Fruit fly (Drosophila melanogaster): ENCODE data around the gene CG2059.

Gene CG2059

DNA sequence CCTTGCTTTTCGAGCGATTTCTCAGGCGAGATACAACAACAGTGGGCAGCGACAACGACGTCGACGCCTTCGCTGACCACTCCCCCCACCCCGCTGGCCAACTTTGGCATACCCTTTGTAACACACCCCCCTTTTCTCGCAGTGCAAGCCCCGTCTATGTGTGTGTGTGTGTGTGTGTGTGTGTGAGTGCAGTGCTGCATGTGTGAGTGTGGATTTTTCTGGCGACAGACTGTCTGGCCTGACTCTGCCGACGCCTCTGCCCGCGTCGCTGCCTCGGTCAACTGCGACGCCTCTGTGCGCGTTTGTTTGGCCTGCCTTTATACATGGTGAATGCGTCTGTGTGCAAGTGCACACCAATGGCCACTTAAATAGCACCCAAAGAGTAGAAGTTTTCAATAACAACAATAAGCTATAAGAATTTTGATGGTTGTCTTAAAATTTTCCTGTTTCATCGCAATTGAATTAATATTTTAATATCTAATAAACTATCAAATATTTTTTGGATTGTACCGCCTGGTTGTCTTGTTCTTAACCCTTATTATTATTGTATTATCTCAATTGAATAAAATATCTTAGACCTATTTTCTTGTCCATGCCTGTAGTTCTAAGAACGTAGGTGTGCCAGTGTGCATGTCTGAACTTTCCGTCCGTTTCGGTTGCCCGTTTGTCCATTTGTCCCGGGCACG, 7.9 kb downstream of the CG2059 start:
- TF ChIP-seq CG17801 (GFP tag; optimal IDR thresholded peaks at IDR 0.05; ENCODE audit: partially characterized antibody): peak; percentile 95

DNA sequence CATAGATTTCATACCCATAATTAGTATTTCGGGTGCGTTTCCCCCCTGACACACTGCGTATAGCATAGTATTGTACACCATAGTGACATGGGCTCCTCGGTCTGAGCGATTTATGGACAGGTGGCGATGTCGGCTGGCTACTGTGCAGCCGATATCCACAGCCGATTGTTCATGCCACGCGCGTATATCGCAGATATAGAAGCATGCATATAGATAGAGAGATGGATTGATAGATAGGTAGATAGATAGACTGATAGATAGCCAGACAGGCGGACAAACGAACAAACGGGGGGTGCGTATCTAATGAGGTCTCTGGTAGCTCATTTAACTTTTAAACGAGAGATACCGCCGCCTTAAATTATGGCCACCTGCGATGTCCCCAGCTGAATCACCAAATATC, 9.8 kb downstream of the CG2059 start:
- no peak for TF ChIP-seq CG17801 (GFP tag; optimal IDR thresholded peaks at IDR 0.05; ENCODE audit: partially characterized antibody)

DNA sequence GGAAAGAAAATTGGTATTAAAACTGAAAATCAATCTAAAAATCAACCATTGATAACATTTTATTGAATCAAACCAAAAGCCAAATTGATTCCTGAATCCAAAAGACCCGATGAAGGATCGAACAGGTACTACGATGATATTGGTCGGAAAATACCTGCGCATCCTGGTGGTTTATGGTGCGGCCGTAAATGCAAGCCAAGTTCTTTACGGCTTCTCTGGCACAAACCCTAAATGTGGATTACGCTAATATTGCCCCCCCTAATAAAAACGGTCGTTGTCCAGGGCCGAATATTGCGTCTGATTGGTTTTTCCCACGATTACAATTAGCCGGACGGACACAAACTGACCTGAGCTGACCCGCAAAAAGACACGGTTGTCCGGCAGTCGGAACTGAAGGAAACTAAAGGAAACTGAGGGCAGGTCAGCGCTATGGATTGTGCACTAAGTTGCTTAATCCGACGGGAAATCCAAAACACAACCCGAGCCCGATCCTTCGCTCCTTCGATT, 10.6 kb downstream of the CG2059 start:
- TF ChIP-seq CG17801 (GFP tag; optimal IDR thresholded peaks at IDR 0.05; ENCODE audit: partially characterized antibody): no peak

DNA sequence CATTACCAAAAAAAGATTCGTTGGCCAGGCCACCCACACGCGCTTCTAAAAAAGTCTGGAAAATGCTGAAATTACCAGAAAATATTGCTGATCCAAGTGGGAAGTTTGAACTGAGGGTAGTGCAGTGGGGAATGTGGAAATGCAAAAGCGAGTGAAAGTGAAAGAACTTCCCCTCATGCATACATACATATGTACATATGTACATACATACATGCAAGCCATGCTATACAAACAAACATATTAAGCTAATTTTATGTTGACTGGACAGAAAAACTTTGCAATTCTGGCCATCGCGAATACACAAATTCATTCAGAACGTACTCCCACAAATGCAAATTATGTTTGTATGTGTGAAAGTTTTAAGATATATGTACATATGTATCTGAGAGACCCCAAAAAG, 12.2 kb downstream of the CG2059 start:
- no peak for TF ChIP-seq CG17801 (GFP tag; optimal IDR thresholded peaks at IDR 0.05; ENCODE audit: partially characterized antibody)

DNA sequence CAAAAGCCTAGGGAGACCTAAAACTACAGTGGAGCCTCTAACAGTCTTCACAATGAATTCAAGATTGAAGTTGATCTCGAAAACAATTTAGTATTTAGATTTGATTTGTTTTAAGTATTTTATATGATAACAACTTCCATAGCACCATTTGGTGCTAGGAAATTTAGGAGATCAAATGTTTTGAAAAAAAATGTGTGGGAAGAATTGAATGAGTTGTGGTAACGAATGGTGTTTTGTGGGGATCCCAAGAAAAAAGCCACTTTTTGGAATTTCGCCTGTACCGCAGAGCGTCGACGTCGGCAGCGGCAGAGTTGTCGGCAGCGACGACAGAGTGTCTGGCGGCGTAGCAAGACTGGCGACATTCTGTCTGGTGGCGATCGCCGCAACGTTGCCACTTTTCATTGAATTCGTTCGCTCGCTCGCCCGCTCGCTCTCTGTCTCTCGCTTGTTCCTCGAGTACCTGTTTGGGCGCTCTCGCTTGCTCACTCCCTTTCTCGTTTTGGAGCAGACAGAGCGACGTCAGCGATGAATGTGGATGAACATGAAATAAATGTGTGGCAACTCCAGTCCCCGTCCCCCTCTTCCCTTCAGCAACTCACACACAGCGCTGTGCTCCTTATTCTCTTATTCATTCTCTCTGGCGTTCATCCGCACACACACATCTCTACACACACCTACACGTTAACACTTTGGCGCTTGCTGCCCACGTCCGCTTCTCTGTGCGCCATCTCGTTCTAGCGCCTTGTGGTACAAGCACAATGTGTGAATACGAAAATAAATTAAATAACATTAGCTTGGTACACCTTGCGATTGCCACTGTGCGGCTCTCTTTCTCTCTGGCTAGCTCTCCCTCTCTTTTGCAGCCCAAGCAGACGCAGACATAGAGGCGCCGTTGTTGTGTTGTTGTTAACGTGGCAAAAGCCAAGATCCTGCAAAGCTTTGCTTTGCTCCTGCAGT, 13.5 kb downstream of the CG2059 start:
- peak; percentile 73 for TF ChIP-seq CG17801 (GFP tag; optimal IDR thresholded peaks at IDR 0.05; ENCODE audit: partially characterized antibody)

DNA sequence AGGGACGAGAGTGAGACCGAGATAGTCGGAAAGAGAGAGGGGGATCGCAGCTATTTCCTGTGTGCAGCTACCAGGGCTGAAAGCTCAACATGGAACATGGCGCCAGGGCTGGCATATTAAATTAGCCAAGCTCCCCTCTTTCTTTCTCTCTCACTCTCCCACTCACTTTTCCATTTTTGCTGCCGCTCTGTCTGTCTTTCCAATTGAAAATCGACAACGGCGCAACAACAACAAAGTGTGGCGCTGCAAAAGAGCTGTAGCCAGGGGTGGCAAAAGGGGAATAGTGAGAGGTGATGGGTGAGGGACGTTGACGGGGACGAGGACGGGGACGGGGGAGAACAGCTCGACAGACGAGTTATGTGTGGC, 14.2 kb downstream of the CG2059 start:
- TF ChIP-seq CG17801 (GFP tag; optimal IDR thresholded peaks at IDR 0.05; ENCODE audit: partially characterized antibody): no peak

DNA sequence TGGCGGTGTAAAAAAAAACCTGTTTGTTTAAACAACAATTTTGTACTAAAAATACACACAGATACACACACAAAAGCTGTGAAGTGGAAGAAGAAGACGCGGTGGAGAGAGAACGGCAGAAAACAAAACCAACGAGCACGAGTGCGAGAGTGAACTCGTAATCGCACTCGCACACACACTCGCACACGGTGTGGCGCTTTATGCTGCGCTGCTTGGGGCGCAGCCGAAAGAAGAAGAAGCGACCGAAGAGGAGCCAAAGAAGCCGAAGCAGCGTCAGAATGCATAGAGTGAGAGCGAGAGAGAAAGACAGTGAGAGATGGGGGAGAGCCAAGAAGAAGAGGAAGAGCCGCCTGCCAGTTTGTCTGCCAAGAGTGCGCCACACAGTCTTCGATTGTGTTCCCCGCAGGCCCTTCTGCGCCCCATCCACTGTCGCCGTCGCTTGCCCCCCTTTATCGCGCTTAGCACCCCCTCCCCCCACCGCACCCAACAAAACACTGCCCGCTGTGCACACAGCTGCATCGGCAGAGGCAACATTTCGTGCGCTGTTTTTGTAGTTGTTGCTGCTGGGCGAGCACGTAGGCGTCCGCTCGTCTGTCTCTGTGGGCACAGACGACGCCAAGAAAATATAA, 14.7 kb downstream of the CG2059 start:
- TF ChIP-seq CG17801 (GFP tag; optimal IDR thresholded peaks at IDR 0.05; ENCODE audit: partially characterized antibody): no peak

DNA sequence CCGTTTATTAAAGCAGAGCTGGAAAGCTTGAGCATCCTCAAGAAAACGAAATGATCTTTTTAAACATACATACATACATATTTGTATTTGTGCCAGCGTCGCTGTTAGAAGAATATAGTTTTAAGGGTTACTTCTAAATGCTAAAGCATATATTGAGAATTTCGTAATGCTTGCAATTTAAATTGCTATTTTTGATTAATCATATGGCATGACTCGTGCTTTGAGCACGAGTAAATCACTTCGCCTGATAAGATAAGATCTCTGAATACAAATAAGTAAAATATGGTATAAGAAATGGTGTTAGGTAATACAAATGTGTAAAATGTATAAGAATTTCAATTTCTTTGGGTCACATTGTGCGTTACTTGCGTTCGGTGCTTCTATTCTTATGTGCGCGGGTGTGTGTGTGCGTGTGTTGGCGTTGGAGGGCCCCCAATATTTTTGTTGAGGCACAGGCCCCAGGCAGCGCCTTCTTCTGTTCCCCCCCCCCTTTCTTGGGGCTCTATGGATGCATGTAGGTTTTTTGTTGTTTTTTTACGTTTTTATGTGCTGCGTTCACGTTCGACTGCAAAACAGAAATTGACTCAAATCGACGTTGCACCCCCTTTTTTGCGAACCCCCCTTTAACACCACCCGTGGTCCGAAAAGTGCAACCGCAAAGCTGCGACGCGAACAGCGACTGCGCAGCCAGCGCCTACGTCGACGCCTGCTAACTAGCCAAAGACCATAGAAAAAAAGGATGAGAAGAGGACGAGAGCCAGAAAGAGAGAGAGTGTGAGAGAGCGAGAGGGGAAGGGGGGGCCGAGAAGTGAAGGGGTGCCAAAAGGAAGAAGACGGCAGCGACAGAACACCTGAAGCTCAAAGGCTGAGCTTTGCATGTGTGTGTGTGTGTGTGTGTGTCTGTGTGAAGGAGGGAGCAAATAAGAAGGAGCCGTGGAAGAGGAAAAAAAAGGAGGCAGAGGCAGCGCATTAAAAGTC, 15.5 kb downstream of the CG2059 start:
- TF ChIP-seq CG17801 (GFP tag; optimal IDR thresholded peaks at IDR 0.05; ENCODE audit: partially characterized antibody): no peak

DNA sequence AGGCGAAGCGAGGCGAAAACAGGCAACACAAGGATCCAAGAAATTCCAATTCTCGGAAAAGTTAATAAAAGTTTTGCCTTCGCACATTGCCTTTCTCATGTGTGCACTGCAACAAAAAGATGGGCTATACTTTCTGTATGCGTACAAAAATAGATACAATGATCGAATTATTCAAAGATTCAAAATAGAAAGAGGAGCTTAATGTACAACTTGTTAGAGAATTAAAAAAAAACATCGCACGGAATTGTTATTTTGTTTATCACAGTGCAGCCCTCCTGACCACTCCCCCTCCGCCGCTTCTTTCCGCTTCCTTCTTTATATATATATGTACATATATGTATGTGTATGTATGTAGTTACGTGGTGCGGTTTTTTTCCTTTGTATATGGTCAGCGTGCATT, 16.2 kb downstream of the CG2059 start:
- no peak for TF ChIP-seq CG17801 (GFP tag; optimal IDR thresholded peaks at IDR 0.05; ENCODE audit: partially characterized antibody)

DNA sequence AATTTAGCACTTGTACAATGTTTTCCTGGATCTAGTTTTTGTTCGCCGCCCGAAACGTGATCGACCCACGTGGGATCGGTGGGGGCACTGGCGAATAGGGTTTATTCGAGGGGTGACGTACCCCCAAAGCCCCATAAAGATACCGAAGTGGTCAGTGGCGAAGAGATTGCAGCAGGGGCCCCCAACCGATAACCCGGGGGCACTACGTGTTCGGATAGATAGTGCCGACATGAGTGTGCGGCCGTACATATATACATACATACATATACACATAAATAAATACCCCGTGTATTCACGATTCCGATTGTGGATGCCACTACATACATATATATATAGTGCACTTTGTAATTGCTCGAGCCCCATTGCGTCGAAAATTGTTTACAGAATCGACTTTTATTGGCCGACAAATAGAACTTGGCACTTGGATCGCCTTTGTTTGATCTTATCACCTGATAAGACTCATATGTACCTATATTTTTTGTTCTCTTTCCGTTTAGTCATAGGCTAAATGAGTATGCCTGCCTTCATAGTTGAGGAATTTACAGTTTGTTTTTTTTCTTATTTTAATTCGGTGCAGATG, 17.8 kb downstream of the CG2059 start:
- TF ChIP-seq CG17801 (GFP tag; optimal IDR thresholded peaks at IDR 0.05; ENCODE audit: partially characterized antibody): no peak

DNA sequence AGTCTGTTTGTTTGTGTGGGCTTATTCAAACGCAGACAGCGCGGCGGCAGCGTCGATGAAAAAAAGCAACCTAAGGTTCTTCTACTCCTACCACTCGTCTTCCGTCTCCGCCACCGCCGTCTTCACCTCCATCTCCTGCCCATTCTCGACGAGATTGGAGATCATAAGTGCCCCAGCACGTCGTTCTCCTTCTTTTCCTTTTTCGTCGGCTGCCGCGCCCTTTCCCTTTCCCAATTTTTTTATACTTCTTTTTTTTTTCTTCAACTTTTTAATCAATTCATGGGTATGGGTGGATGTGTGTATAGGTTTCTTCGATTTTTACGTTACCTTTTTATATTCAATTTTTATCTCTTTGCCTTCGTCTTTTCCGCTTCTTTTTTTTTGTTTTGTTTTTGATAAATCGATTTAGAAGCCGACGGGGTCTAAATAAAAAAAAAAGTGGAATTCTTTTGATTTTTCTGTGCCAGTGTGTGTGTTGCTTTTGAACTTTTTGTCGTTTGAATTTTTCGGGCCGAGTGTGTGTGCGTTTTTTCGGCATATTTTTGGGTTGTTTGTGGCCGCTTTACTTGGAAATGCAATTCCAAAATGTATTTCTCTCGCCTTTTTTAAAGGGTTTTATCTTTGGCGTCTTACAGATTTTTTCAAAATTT, 18.8 kb downstream of the CG2059 start:
- TF ChIP-seq CG17801 (GFP tag; optimal IDR thresholded peaks at IDR 0.05; ENCODE audit: partially characterized antibody): no peak

DNA sequence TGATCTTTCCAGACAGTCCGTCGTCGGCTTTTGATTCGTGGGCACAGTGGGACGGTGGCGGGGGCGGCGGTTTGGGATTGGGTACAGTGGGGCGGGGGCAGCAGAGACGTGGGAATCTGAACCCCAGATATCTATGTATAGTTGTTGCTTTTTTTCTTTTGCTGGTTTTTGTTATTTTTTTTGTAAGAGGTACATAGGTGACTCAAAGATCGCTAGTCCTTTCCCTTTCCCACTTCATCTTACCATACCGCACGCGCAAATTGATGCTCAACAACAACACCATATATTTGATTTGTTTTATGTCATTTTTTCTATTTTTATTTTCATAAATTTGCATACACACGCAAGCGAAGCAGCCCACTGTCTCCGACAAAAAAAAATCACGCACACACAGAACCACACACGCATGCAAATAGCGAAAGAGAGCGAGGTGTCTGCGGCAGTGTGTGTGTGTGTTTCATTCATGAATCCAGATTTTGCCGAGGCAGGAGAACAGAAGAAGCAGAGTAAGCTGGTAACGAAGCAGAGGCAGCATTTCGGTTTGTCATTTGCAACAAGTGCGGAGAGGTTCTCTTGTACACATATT, 19.7 kb downstream of the CG2059 start:
- no peak for TF ChIP-seq CG17801 (GFP tag; optimal IDR thresholded peaks at IDR 0.05; ENCODE audit: partially characterized antibody)

Measured in ovary, adult (tissue).